Worm (Caenorhabditis elegans) whole organism, late embryonic: ENCODE results near the gene ttbk-8.2.

Experiments
- C08G9.2 ChIP-seq: sonication (generic microtip); optimal IDR thresholded peaks from 2 replicates; lab custom pipeline; 2016; ENCODE audit warnings: mild to moderate bottlenecking, missing genetic modification characterization, moderate library complexity, missing compliant biosample characterization
- C38D4.7 ChIP-seq: fragments of 200-800 bp; sonication (Bioruptor generic); optimal IDR thresholded peaks from 2 replicates; lab custom pipeline; 2018; ENCODE audit warnings: mild to moderate bottlenecking, missing genetic modification characterization, moderate library complexity, missing compliant biosample characterization
- K09A11.1 ChIP-seq: sonication (generic microtip); optimal IDR thresholded peaks from 2 replicates; lab custom pipeline; 2017; ENCODE audit warnings: antibody characterized with exemption, mild to moderate bottlenecking, missing genetic modification characterization, missing compliant biosample characterization; ENCODE audit not compliant: insufficient read depth
- T23F11.4 ChIP-seq: fragments of 200-800 bp; sonication (Bioruptor generic); optimal IDR thresholded peaks from 2 replicates; lab custom pipeline; 2018; ENCODE audit warnings: mild to moderate bottlenecking, missing genetic modification characterization, missing compliant biosample characterization
- ceh-18 ChIP-seq: sonication (generic microtip); optimal IDR thresholded peaks from 2 replicates; lab custom pipeline; 2016; ENCODE audit warnings: missing genetic modification characterization, missing compliant biosample characterization
- ceh-2 ChIP-seq: sonication (generic microtip); optimal IDR thresholded peaks from 2 replicates; lab custom pipeline; 2016; ENCODE audit warnings: missing genotype, missing genetic modification characterization, missing compliant biosample characterization
- ceh-22 ChIP-seq: sonication (generic microtip); optimal IDR thresholded peaks from 2 replicates; lab custom pipeline; 2017; ENCODE audit warnings: missing biosample characterization, missing genetic modification characterization
- ceh-24 ChIP-seq: sonication (generic microtip); optimal IDR thresholded peaks from 2 replicates; lab custom pipeline; 2016; ENCODE audit warnings: mild to moderate bottlenecking, missing genetic modification characterization, missing compliant biosample characterization
- ceh-30 ChIP-seq: fragments of 150-350 bp; optimal IDR thresholded peaks from 2 replicates; lab custom pipeline; 2014; ENCODE audit warnings: missing biosample characterization, missing genetic modification characterization
- ceh-31 ChIP-seq: sonication (generic microtip); optimal IDR thresholded peaks from 2 replicates; lab custom pipeline; 2016; ENCODE audit warnings: missing genetic modification characterization, missing compliant biosample characterization
- ceh-34 ChIP-seq: sonication (generic microtip); optimal IDR thresholded peaks from 2 replicates; lab custom pipeline; 2016; ENCODE audit warnings: mild to moderate bottlenecking, missing genetic modification characterization, missing compliant biosample characterization
- ceh-45 ChIP-seq: fragments of 200-800 bp; sonication (Bioruptor generic); IDR thresholded peaks from 2 replicates; pipeline ENCODE4 v1.3.6; 2022; ENCODE audit warnings: missing genetic modification reagents, missing genetic modification characterization, missing compliant biosample characterization
- ceh-48 ChIP-seq: sonication (generic microtip); optimal IDR thresholded peaks from 2 replicates; lab custom pipeline; 2016; ENCODE audit warnings: missing genetic modification characterization, inconsistent platforms, missing compliant biosample characterization
- che-1 ChIP-seq: sonication (generic microtip); optimal IDR thresholded peaks from 2 replicates; lab custom pipeline; 2016; ENCODE audit warnings: mild to moderate bottlenecking, missing genetic modification characterization, missing compliant biosample characterization
- dmd-4 ChIP-seq: sonication (generic microtip); optimal IDR thresholded peaks from 2 replicates; lab custom pipeline; 2016; ENCODE audit warnings: borderline replicate concordance, missing genetic modification characterization, missing compliant biosample characterization
- dve-1 ChIP-seq: sonication (generic microtip); optimal IDR thresholded peaks from 2 replicates; lab custom pipeline; 2017; ENCODE audit warnings: antibody characterized with exemption, mild to moderate bottlenecking, missing genetic modification characterization, missing compliant biosample characterization
- eyg-1 ChIP-seq: sonication (generic microtip); optimal IDR thresholded peaks from 2 replicates; lab custom pipeline; 2016; ENCODE audit warnings: missing genotype, missing genetic modification characterization, missing compliant biosample characterization
- fax-1 ChIP-seq: sonication (generic microtip); optimal IDR thresholded peaks from 2 replicates; lab custom pipeline; 2016; ENCODE audit warnings: missing genotype, missing genetic modification characterization, missing compliant biosample characterization
- fkh-6 ChIP-seq: sonication (generic microtip); optimal IDR thresholded peaks from 2 replicates; lab custom pipeline; 2016; ENCODE audit warnings: missing genetic modification characterization, missing compliant biosample characterization
- hlh-30 ChIP-seq: sonication (generic microtip); optimal IDR thresholded peaks from 2 replicates; lab custom pipeline; 2017; ENCODE audit warnings: antibody characterized with exemption, missing genetic modification characterization, missing compliant biosample characterization; ENCODE audit not compliant: insufficient read depth
- hlh-6 ChIP-seq: sonication (generic microtip); optimal IDR thresholded peaks from 2 replicates; lab custom pipeline; 2016; ENCODE audit warnings: missing genotype, missing genetic modification characterization, missing compliant biosample characterization
- lin-11 ChIP-seq: fragments of 200-800 bp; sonication (Bioruptor generic); optimal IDR thresholded peaks from 2 replicates; lab custom pipeline; 2018; ENCODE audit warnings: mild to moderate bottlenecking, missing genetic modification characterization, missing compliant biosample characterization
- madf-2 ChIP-seq: sonication (generic microtip); optimal IDR thresholded peaks from 2 replicates; lab custom pipeline; 2017; ENCODE audit warnings: missing genetic modification characterization, missing compliant biosample characterization
- nfya-1 ChIP-seq: sonication (generic microtip); optimal IDR thresholded peaks from 2 replicates; lab custom pipeline; 2017; ENCODE audit warnings: missing genetic modification characterization, mild to moderate bottlenecking, missing compliant biosample characterization, antibody characterized with exemption, moderate library complexity
- odd-2 ChIP-seq: sonication (generic microtip); optimal IDR thresholded peaks from 2 replicates; lab custom pipeline; 2017; ENCODE audit warnings: antibody characterized with exemption, mild to moderate bottlenecking, missing genetic modification characterization, missing compliant biosample characterization
- pag-3 ChIP-seq: sonication (generic microtip); optimal IDR thresholded peaks from 2 replicates; lab custom pipeline; 2016; ENCODE audit warnings: missing compliant biosample characterization, missing genetic modification characterization, borderline replicate concordance
- pax-1 ChIP-seq: fragments of 150-350 bp; optimal IDR thresholded peaks from 2 replicates; lab custom pipeline; 2014; ENCODE audit warnings: missing biosample characterization, missing genetic modification characterization
- pha-2 ChIP-seq: sonication (generic microtip); optimal IDR thresholded peaks from 2 replicates; lab custom pipeline; 2017; ENCODE audit warnings: mild to moderate bottlenecking, missing genetic modification characterization, missing compliant biosample characterization
- pha-4 ChIP-seq: fragments of 150-350 bp; optimal IDR thresholded peaks from 2 replicates; lab custom pipeline; 2018; ENCODE audit warnings: missing biosample characterization, missing genetic modification reagents, missing genetic modification characterization
- pqm-1 ChIP-seq: sonication (generic microtip); optimal IDR thresholded peaks from 2 replicates; lab custom pipeline; 2016; ENCODE audit warnings: missing genetic modification characterization, missing compliant biosample characterization
- pros-1 ChIP-seq: fragments of 150-350 bp; optimal IDR thresholded peaks from 2 replicates; lab custom pipeline; 2014; ENCODE audit warnings: missing biosample characterization, missing genetic modification reagents, missing genetic modification characterization
- ref-2 ChIP-seq: sonication (generic microtip); optimal IDR thresholded peaks from 2 replicates; lab custom pipeline; 2016; ENCODE audit warnings: missing genetic modification characterization, missing compliant biosample characterization
- sox-2 ChIP-seq: fragments of 200-800 bp; sonication (Bioruptor generic); IDR thresholded peaks from 2 replicates; pipeline ENCODE4 v1.3.6; 2022; ENCODE audit warnings: missing genetic modification reagents, missing genetic modification characterization, missing compliant biosample characterization
- tbx-2 ChIP-seq: sonication (generic microtip); optimal IDR thresholded peaks from 2 replicates; lab custom pipeline; 2016; ENCODE audit warnings: missing genetic modification characterization, missing compliant biosample characterization
- tbx-7 ChIP-seq: sonication (generic microtip); optimal IDR thresholded peaks from 2 replicates; lab custom pipeline; 2016; ENCODE audit warnings: missing genotype, missing genetic modification characterization, missing compliant biosample characterization
- unc-42 ChIP-seq: sonication (generic microtip); optimal IDR thresholded peaks from 2 replicates; lab custom pipeline; 2016; ENCODE audit warnings: missing genotype, missing genetic modification characterization, missing compliant biosample characterization
- unc-55 ChIP-seq: sonication (generic microtip); optimal IDR thresholded peaks from 2 replicates; lab custom pipeline; 2017; ENCODE audit warnings: missing biosample characterization, missing genetic modification reagents, missing genetic modification characterization
- ztf-16 ChIP-seq: sonication (generic microtip); optimal IDR thresholded peaks from 2 replicates; lab custom pipeline; 2017; ENCODE audit warnings: missing genetic modification characterization, missing compliant biosample characterization

Gene ttbk-8.2

ce11 chrIV:5600316-5600715 is 31.4 kb upstream of the ttbk-8.2 start:
- TF ChIP-seq ceh-31 (tag; lab: Kevin White, UChicago) (peak; percentile 61), nfya-1 (tag; lab: Kevin White, UChicago) (peak; percentile 79), pha-4 (no peak), ztf-16 (tag; lab: Kevin White, UChicago) (no peak), tbx-2 (tag; lab: Kevin White, UChicago) (peak; percentile 67), sox-2 (GFP tag; lab: Robert Waterston, UW) (peak; percentile 59), madf-2 (no peak), ceh-2 (peak; percentile 21), pag-3 (tag; lab: Kevin White, UChicago) (no peak), ref-2 (tag; lab: Kevin White, UChicago) (peak; percentile 69), pqm-1 (tag; lab: Kevin White, UChicago) (no peak), eyg-1 (no peak), C08G9.2 (tag; lab: Kevin White, UChicago) (no peak), unc-42 (tag; lab: Kevin White, UChicago) (no peak), odd-2 (tag; lab: Kevin White, UChicago) (no peak), ceh-34 (tag; lab: Kevin White, UChicago) (peak; percentile 57), pax-1 (tag; lab: Kevin White, UChicago) (peak; percentile 45), K09A11.1 (no peak), fax-1 (tag; lab: Kevin White, UChicago) (no peak), T23F11.4 (no peak), hlh-6 (tag; lab: Kevin White, UChicago) (no peak), ceh-30 (tag; lab: Kevin White, UChicago) (no peak), lin-11 (tag; lab: Kevin White, UChicago) (no peak), ceh-18 (tag; lab: Kevin White, UChicago) (peak; percentile 44), unc-55 (GFP tag; lab: Kevin White, UChicago) (peak; percentile 66), pha-2 (tag; lab: Kevin White, UChicago) (peak; percentile 41), hlh-30 (peak; percentile 47), fkh-6 (tag; lab: Kevin White, UChicago) (peak; percentile 1), dve-1 (tag; lab: Kevin White, UChicago) (no peak), ceh-45 (GFP tag; lab: Robert Waterston, UW) (no peak), tbx-7 (no peak)

- TF ChIP-seq dmd-4 (tag; lab: Kevin White, UChicago) (no peak), T23F11.4 (no peak), pros-1 (tag; lab: Kevin White, UChicago) (no peak), C38D4.7 (GFP tag; lab: Kevin White, UChicago) (no peak), ceh-22 (tag; lab: Kevin White, UChicago) (no peak), ceh-24 (tag; lab: Kevin White, UChicago) (no peak), eyg-1 (no peak), dve-1 (tag; lab: Kevin White, UChicago) (no peak), ceh-48 (no peak)
Observed at ce11 chrIV:5602415-5602814, 29.3 kb upstream of the ttbk-8.2 start.

ce11 chrIV:5603321-5603720 is 28.4 kb upstream of the ttbk-8.2 start:
- TF ChIP-seq che-1 (tag; lab: Kevin White, UChicago) (no peak), tbx-2 (tag; lab: Kevin White, UChicago) (peak; percentile 1), ceh-34 (tag; lab: Kevin White, UChicago) (peak; percentile 24), dve-1 (tag; lab: Kevin White, UChicago) (peak; percentile 26)
